Worm (Caenorhabditis elegans) whole organism, L4 larva: Measurements from ENCODE around the gene Y60A3A.25.

ENCODE experiments used
- F49E8.2 ChIP-seq: sonication (generic microtip); optimal IDR thresholded peaks from 2 replicates; lab custom pipeline; 2016; ENCODE audit warnings: missing compliant biosample characterization, mild to moderate bottlenecking, missing genetic modification characterization, borderline replicate concordance
- ZK546.5 ChIP-seq, 2 experiments: sonication (generic microtip); optimal IDR thresholded peaks; 2 replicates each; lab custom pipeline; 2017; ENCODE audit warnings: missing biosample characterization in 2 of 2, missing genetic modification characterization in 2 of 2
- ama-1 ChIP-seq: fragments of 150-350 bp; optimal IDR thresholded peaks from 2 replicates; lab custom pipeline; 2014; ENCODE audit warnings: inconsistent platforms, mixed read lengths
- hlh-30 ChIP-seq: sonication (generic microtip); optimal IDR thresholded peaks from 2 replicates; lab custom pipeline; 2017; ENCODE audit warnings: antibody characterized with exemption, mild to moderate bottlenecking, missing genetic modification characterization, missing compliant biosample characterization; ENCODE audit not compliant: insufficient read depth
- lin-13 ChIP-seq: fragments of 150-350 bp; optimal IDR thresholded peaks from 2 replicates; lab custom pipeline; 2014; ENCODE audit warnings: missing biosample characterization, missing genetic modification reagents, missing genetic modification characterization
- madf-9 ChIP-seq: fragments of 200-800 bp; sonication (Bioruptor generic); conservative IDR thresholded peaks from 2 replicates; pipeline ENCODE4 v1.3.6; 2022; ENCODE audit warnings: missing genetic modification reagents, missing genetic modification characterization, missing compliant biosample characterization
- nhr-237 ChIP-seq: sonication (generic microtip); optimal IDR thresholded peaks from 2 replicates; lab custom pipeline; 2017; ENCODE audit warnings: missing biosample characterization, missing genetic modification characterization
- nhr-25 ChIP-seq: sonication (generic microtip); optimal IDR thresholded peaks from 2 replicates; lab custom pipeline; 2017; ENCODE audit warnings: missing genetic modification characterization, mild to moderate bottlenecking, missing compliant biosample characterization, antibody characterized with exemption, moderate library complexity, borderline replicate concordance; ENCODE audit not compliant: insufficient read depth
- nhr-76 ChIP-seq: fragments of 150-350 bp; optimal IDR thresholded peaks from 2 replicates; lab custom pipeline; 2014; ENCODE audit warnings: missing biosample characterization, missing genetic modification characterization
- nhr-77 ChIP-seq: fragments of 150-350 bp; optimal IDR thresholded peaks from 2 replicates; lab custom pipeline; 2014; ENCODE audit warnings: missing biosample characterization, missing genetic modification characterization
- snpc-1.2 ChIP-seq: fragments of 200-800 bp; sonication (Bioruptor generic); IDR thresholded peaks from 2 replicates; pipeline ENCODE4 v1.3.6; 2022; ENCODE audit warnings: missing genetic modification reagents, missing genetic modification characterization, missing compliant biosample characterization
- unc-130 ChIP-seq: sonication (generic microtip); optimal IDR thresholded peaks from 2 replicates; lab custom pipeline; 2016; ENCODE audit warnings: missing genetic modification reagents, missing genetic modification characterization, missing compliant biosample characterization
- zfp-3 ChIP-seq: fragments of 200-800 bp; sonication (Bioruptor generic); conservative IDR thresholded peaks from 2 replicates; pipeline ENCODE4 v1.3.6; 2022; ENCODE audit warnings: missing genetic modification reagents, missing genetic modification characterization, missing compliant biosample characterization

DNA sequence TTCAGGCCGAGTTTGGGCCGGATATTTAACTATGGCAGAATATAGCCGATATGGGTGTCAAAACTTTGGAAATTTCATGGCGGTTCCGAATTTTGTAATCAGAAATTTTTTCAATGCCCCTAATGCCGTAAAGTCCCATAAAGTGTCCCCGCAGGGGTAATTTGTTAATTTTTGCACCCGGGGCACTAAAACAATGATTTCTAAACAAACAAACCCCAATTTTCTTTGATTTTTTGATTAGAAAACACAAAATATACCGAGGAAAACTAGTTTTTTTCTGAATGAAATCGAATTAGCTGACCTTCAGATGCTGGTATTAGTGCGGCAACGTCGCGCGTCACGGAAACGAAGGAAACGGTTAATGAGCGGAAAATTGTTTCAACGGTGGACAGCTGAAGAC, 40.9 kb upstream of the Y60A3A.25 start:
- TF ChIP-seq madf-9 (GFP tag; lab: Robert Waterston, UW) = no peak
- TF ChIP-seq nhr-237 (tag; lab: Kevin White, UChicago) = no peak
- no peak for TF ChIP-seq zfp-3 (GFP tag; lab: Robert Waterston, UW)
- no peak for TF ChIP-seq nhr-76 (tag; lab: Kevin White, UChicago)
- TF ChIP-seq snpc-1.2 (GFP tag; lab: Robert Waterston, UW) = no peak
- no peak for TF ChIP-seq nhr-25 (tag; lab: Kevin White, UChicago)
- TF ChIP-seq ama-1 (lab: Kevin White, UChicago) = no peak
- no peak for TF ChIP-seq nhr-77 (tag; lab: Kevin White, UChicago)
- TF ChIP-seq F49E8.2 = no peak
- TF ChIP-seq hlh-30 = no peak
- TF ChIP-seq lin-13 (GFP tag; lab: Kevin White, UChicago) = no peak
- TF ChIP-seq unc-130 (GFP tag; lab: Kevin White, UChicago) = no peak
- no peak for TF ChIP-seq ZK546.5 (tag; optimal IDR thresholded peaks at IDR 0.05; lab: Kevin White, UChicago)
